Worm (Caenorhabditis elegans): ENCODE measurements around the gene C17C3.11.

DNA sequence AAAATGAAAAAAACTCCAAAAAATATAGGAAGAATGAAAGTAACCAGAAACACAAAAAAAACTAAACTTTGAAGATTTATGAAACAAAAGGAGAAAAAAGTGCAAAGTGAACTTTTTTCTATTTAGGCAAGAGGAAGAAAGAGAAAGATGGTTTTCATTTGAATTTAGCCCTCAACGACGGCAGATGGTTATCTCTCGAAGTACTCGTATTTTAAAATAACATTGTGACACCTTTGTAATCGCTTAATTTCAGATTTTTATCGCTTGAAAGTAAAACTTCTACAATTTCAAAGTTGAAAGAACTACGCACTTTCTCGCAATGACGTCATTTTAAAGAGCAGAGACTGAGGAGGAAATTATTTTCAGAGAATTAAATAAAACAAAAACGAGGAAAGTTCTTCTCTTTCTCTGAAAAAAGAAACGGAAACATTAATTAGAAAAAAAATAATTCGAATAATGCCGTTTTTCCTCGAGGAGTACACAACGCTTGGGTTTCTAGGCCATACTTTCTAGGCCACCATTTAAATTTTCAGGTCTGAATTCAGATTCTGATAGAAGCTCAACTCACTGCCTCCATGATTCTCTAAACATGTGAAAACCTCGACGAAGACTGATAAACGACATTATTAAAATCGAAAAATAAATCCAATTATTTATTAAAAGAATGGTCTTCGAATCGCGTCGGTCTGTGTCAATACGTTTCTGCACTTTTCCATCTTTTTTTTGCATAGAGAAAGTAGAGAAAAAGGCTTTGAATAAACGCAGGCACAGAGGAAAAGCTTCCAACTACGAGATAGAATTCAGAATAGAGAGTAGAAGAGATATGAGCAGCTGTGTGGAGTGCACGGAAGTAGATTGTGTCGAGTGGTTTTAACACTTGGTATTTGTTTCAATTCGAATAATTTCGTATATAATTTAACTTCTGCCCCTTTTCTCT, 25.9 kb upstream of the C17C3.11 start:
- TF ChIP-seq ets-7 (tag; optimal IDR thresholded peaks at IDR 0.05) (no peak), ama-1 (optimal IDR thresholded peaks at IDR 0.05) (no peak), pes-1 (GFP tag; IDR thresholded peaks at IDR 0.05) (no peak), aly-1 (tag; optimal IDR thresholded peaks at IDR 0.05) (no peak), flt-1 (GFP tag; IDR thresholded peaks at IDR 0.05) (no peak), tbx-11 (GFP tag; IDR thresholded peaks at IDR 0.05) (no peak), F13C5.2 (tag; optimal IDR thresholded peaks at IDR 0.05) (no peak), ceh-36 (tag; optimal IDR thresholded peaks at IDR 0.05) (no peak), tbx-37 (GFP tag; conservative IDR thresholded peaks at IDR 0.05) (no peak), ceh-13 (GFP tag; optimal IDR thresholded peaks at IDR 0.05) (no peak)

Measured in whole organism, early embryonic.